Worm (Caenorhabditis elegans) whole organism, L2 larva: ENCODE data around the gene let-756.
A peak's percentile ranks its signal among the peaks of the same experiment; 100 is the strongest.

Experiments used
- C34F6.9 ChIP-seq: fragments of 150-350 bp; optimal IDR thresholded peaks from 2 replicates; lab custom pipeline; 2014; ENCODE audit warnings: missing biosample characterization, missing genetic modification characterization
- F13H6.1 ChIP-seq: sonication (generic microtip); optimal IDR thresholded peaks from 2 replicates; lab custom pipeline; 2016; ENCODE audit warnings: missing genetic modification characterization, missing compliant biosample characterization
- R02D3.7 ChIP-seq: fragments of 150-350 bp; optimal IDR thresholded peaks from 2 replicates; lab custom pipeline; 2014; ENCODE audit warnings: missing biosample characterization, missing genetic modification characterization
- Y55F3AM.14 ChIP-seq: fragments of 200-800 bp; sonication (Bioruptor generic); optimal IDR thresholded peaks from 2 replicates; lab custom pipeline; 2018; ENCODE audit warnings: mild to moderate bottlenecking, missing genetic modification characterization, missing compliant biosample characterization
- ZK546.5 ChIP-seq: sonication (generic microtip); optimal IDR thresholded peaks from 2 replicates; lab custom pipeline; 2017; ENCODE audit warnings: missing biosample characterization, missing genetic modification characterization
- alr-1 ChIP-seq: fragments of 150-350 bp; optimal IDR thresholded peaks from 2 replicates; lab custom pipeline; 2014; ENCODE audit warnings: missing biosample characterization, missing genetic modification characterization
- aly-2 ChIP-seq: fragments of 150-350 bp; optimal IDR thresholded peaks from 2 replicates; lab custom pipeline; 2014; ENCODE audit warnings: missing biosample characterization, missing genetic modification characterization
- ama-1 ChIP-seq: fragments of 150-350 bp; optimal IDR thresholded peaks from 2 replicates; lab custom pipeline; 2018; ENCODE audit warnings: inconsistent platforms
- blmp-1 ChIP-seq: sonication (generic microtip); optimal IDR thresholded peaks from 2 replicates; lab custom pipeline; 2017; ENCODE audit warnings: missing genetic modification characterization, mild to moderate bottlenecking, missing compliant biosample characterization, antibody characterized with exemption, moderate library complexity; ENCODE audit not compliant: insufficient read depth
- ceh-16 ChIP-seq: fragments of 150-350 bp; optimal IDR thresholded peaks from 2 replicates; lab custom pipeline; 2014; ENCODE audit warnings: missing biosample characterization, missing genetic modification characterization
- crh-2 ChIP-seq: sonication (generic microtip); optimal IDR thresholded peaks from 2 replicates; lab custom pipeline; 2017; ENCODE audit warnings: missing biosample characterization, missing genetic modification characterization
- dmd-4 ChIP-seq: sonication (generic microtip); optimal IDR thresholded peaks from 2 replicates; lab custom pipeline; 2017; ENCODE audit warnings: missing biosample characterization, missing genetic modification characterization
- egl-27 ChIP-seq: sonication (generic microtip); optimal IDR thresholded peaks from 3 replicates; lab custom pipeline; 2017; ENCODE audit warnings: missing biosample characterization, missing genetic modification reagents, missing genetic modification characterization
- elt-1 ChIP-seq: fragments of 150-350 bp; optimal IDR thresholded peaks from 2 replicates; lab custom pipeline; 2014; ENCODE audit warnings: missing biosample characterization, missing genetic modification characterization
- elt-3 ChIP-seq: sonication (generic microtip); optimal IDR thresholded peaks from 2 replicates; lab custom pipeline; 2017; ENCODE audit warnings: missing biosample characterization, missing genetic modification characterization
- fos-1 ChIP-seq: fragments of 150-350 bp; optimal IDR thresholded peaks from 2 replicates; lab custom pipeline; 2014; ENCODE audit warnings: missing biosample characterization, missing genetic modification characterization
- gmeb-1 ChIP-seq: fragments of 150-350 bp; optimal IDR thresholded peaks from 2 replicates; lab custom pipeline; 2014; ENCODE audit warnings: missing biosample characterization, missing genetic modification characterization
- lin-11 ChIP-seq: fragments of 150-350 bp; sonication (generic microtip); optimal IDR thresholded peaks from 2 replicates; lab custom pipeline; 2014; ENCODE audit warnings: missing biosample characterization, missing genetic modification characterization, inconsistent platforms, mixed read lengths
- lin-39 ChIP-seq: fragments of 150-350 bp; optimal IDR thresholded peaks from 2 replicates; lab custom pipeline; 2014; ENCODE audit warnings: missing biosample characterization, missing genetic modification reagents, missing genetic modification characterization
- lsy-2 ChIP-seq, 2 experiments: fragments of 150-350 bp in 1 of 2; sonication (generic microtip) in 1 of 2; optimal IDR thresholded peaks; 2 replicates each; lab custom pipeline; 2014 to 2017; ENCODE audit warnings: missing biosample characterization in 2 of 2, missing genetic modification characterization in 2 of 2
- mab-5 ChIP-seq: fragments of 150-350 bp; optimal IDR thresholded peaks from 2 replicates; lab custom pipeline; 2014; ENCODE audit warnings: missing biosample characterization, missing genetic modification characterization
- mdl-1 ChIP-seq, 2 experiments: fragments of 150-350 bp in 1 of 2; sonication (generic microtip) in 1 of 2; optimal IDR thresholded peaks; 2 replicates each; lab custom pipeline; 2017; ENCODE audit warnings: missing biosample characterization in 2 of 2, missing genetic modification characterization in 2 of 2
- nhr-10 ChIP-seq: sonication (generic microtip); optimal IDR thresholded peaks from 2 replicates; lab custom pipeline; 2017; ENCODE audit warnings: missing biosample characterization, missing genetic modification characterization
- nhr-11 ChIP-seq: fragments of 150-350 bp; optimal IDR thresholded peaks from 2 replicates; lab custom pipeline; 2014; ENCODE audit warnings: missing biosample characterization, missing genetic modification characterization
- nhr-12 ChIP-seq: fragments of 150-350 bp; optimal IDR thresholded peaks from 2 replicates; lab custom pipeline; 2014; ENCODE audit warnings: missing biosample characterization, missing genetic modification characterization
- nhr-129 ChIP-seq: fragments of 150-350 bp; optimal IDR thresholded peaks from 2 replicates; lab custom pipeline; 2014; ENCODE audit warnings: missing biosample characterization, missing genetic modification characterization
- nhr-21 ChIP-seq: fragments of 150-350 bp; optimal IDR thresholded peaks from 2 replicates; lab custom pipeline; 2014; ENCODE audit warnings: missing biosample characterization, missing genetic modification characterization
- nhr-23 ChIP-seq: fragments of 150-350 bp; optimal IDR thresholded peaks from 2 replicates; lab custom pipeline; 2014; ENCODE audit warnings: missing biosample characterization, missing genetic modification reagents, missing genetic modification characterization
- nhr-25 ChIP-seq: fragments of 150-350 bp; sonication (generic microtip); optimal IDR thresholded peaks from 3 replicates; lab custom pipeline; 2014; ENCODE audit warnings: missing biosample characterization, missing genetic modification characterization
- nhr-6 ChIP-seq: fragments of 150-350 bp; optimal IDR thresholded peaks from 2 replicates; lab custom pipeline; 2014; ENCODE audit warnings: missing biosample characterization, missing genetic modification characterization
- nhr-77 ChIP-seq: fragments of 150-350 bp; optimal IDR thresholded peaks from 2 replicates; lab custom pipeline; 2014; ENCODE audit warnings: missing biosample characterization, missing genetic modification characterization
- peb-1 ChIP-seq: fragments of 150-350 bp; optimal IDR thresholded peaks from 2 replicates; lab custom pipeline; 2014; ENCODE audit warnings: missing biosample characterization, missing genetic modification characterization
- sem-4 ChIP-seq: fragments of 150-350 bp; optimal IDR thresholded peaks from 2 replicates; lab custom pipeline; 2014; ENCODE audit warnings: missing biosample characterization, missing genetic modification reagents, missing genetic modification characterization
- skn-1 ChIP-seq: sonication (generic microtip); optimal IDR thresholded peaks from 2 replicates; lab custom pipeline; 2017; ENCODE audit warnings: missing biosample characterization, missing genetic modification characterization
- sma-9 ChIP-seq, 2 experiments: fragments of 150-350 bp in 1 of 2; sonication (generic microtip) in 1 of 2; optimal IDR thresholded peaks; 2 replicates each; lab custom pipeline; 2014 to 2016; ENCODE audit warnings: missing genetic modification characterization in 2 of 2, mild to moderate bottlenecking in 1 of 2, missing biosample characterization in 1 of 2, missing compliant biosample characterization in 1 of 2, missing genetic modification reagents in 1 of 2, moderate library complexity in 1 of 2
- snpc-4 ChIP-seq: fragments of 150-350 bp; optimal IDR thresholded peaks from 2 replicates; lab custom pipeline; 2014; ENCODE audit warnings: missing biosample characterization, missing genetic modification characterization
- unc-39 ChIP-seq: fragments of 150-350 bp; optimal IDR thresholded peaks from 2 replicates; lab custom pipeline; 2014; ENCODE audit warnings: missing biosample characterization, missing genetic modification characterization
- unc-55 ChIP-seq: fragments of 150-350 bp; sonication (generic microtip); optimal IDR thresholded peaks from 3 replicates; lab custom pipeline; 2014; ENCODE audit warnings: missing biosample characterization, missing genetic modification reagents, missing genetic modification characterization
- zag-1 ChIP-seq: fragments of 150-350 bp; optimal IDR thresholded peaks from 2 replicates; lab custom pipeline; 2014; ENCODE audit warnings: missing biosample characterization, missing genetic modification characterization
- ztf-1 ChIP-seq: fragments of 200-800 bp; sonication (Bioruptor generic); conservative IDR thresholded peaks from 2 replicates; pipeline ENCODE4 v1.3.6; 2022; ENCODE audit warnings: missing genetic modification characterization, missing compliant biosample characterization
- ztf-11 ChIP-seq: sonication (generic microtip); optimal IDR thresholded peaks from 2 replicates; lab custom pipeline; 2017; ENCODE audit warnings: missing biosample characterization, missing genetic modification characterization
- ztf-4 ChIP-seq: fragments of 150-350 bp; optimal IDR thresholded peaks from 2 replicates; lab custom pipeline; 2014; ENCODE audit warnings: missing biosample characterization, missing genetic modification characterization

Gene let-756

ce11 chrIII:6367712-6368111 is 39.2 kb upstream of the let-756 start, which contains the start of the genes C56G2.15 and thoc-2:
Gene C56G2.15, minus strand, starts transcription at chrIII:6367899.
Gene thoc-2, plus strand, starts transcription at chrIII:6368042.
- TF ChIP-seq unc-55 (GFP tag; lab: Kevin White, UChicago) (peak; percentile 24), nhr-129 (tag; lab: Kevin White, UChicago) (peak; percentile 45), nhr-25 (tag; lab: Kevin White, UChicago) (peak; percentile 4), lsy-2 (tag; optimal IDR thresholded peaks at IDR 0.05; lab: Kevin White, UChicago) (peak in 1 of 2 experiments; percentile 63), lin-39 (tag; lab: Kevin White, UChicago) (no peak)
- TF ChIP-seq, all 48 proteins: peak for 4

- TF ChIP-seq lin-11, result no peak
- TF ChIP-seq nhr-6, result no peak
- no peak for TF ChIP-seq R02D3.7 (tag; lab: Kevin White, UChicago)
- no peak for TF ChIP-seq dmd-4 (tag; lab: Kevin White, UChicago)
- no peak for TF ChIP-seq zag-1 (tag; lab: Kevin White, UChicago)
- TF ChIP-seq skn-1, result no peak
- TF ChIP-seq aly-2, result no peak
- no peak for TF ChIP-seq alr-1 (tag; lab: Kevin White, UChicago)
- TF ChIP-seq F13H6.1 (tag; lab: Kevin White, UChicago), result no peak
- no peak for TF ChIP-seq unc-55 (GFP tag; lab: Kevin White, UChicago)
- TF ChIP-seq gmeb-1 (tag; lab: Kevin White, UChicago), result no peak
- TF ChIP-seq C34F6.9, result no peak
- no peak for TF ChIP-seq sem-4
- no peak for TF ChIP-seq nhr-10 (tag; lab: Kevin White, UChicago)
Observed at ce11 chrIII:6368524-6368923, 38.4 kb upstream of the let-756 start.

DNA sequence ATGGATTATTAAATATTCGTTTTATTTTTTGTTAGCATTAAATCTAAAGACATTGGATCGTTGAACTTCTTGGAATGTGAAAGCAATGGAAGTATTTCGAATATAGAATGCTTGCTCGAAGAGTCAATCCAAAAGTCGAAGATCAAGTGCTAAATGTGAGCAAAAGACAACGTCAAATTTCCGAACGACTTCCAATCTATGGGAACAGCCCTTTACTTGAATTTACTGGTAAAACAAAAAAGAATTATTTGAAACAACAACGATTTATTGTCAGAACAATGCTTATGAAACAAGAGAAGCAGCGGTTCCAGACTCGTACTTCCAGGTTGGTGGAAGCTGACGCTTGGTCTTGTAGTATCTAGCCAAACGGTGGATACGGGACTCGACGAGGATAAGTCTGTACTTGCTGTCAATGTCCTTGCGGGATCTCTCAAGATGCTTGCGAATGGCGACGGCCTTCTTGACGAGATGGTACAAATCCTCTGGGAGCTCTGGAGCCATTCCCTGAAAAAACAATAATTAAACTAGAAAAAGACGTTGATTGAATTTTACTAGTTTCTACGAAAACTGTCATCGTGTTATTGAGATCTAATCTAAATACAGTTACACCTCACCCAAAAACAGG is 33.0 kb upstream of the let-756 start:
- TF ChIP-seq C34F6.9 (no peak), blmp-1 (tag; lab: Kevin White, UChicago) (no peak), snpc-4 (tag; lab: Kevin White, UChicago) (no peak), mdl-1 (tag; optimal IDR thresholded peaks at IDR 0.05; lab: Kevin White, UChicago) (no peak), crh-2 (no peak), ZK546.5 (no peak), lin-11 (no peak), sma-9 (GFP tag; optimal IDR thresholded peaks at IDR 0.05; lab: Kevin White, UChicago) (no peak), sma-9 (tag; optimal IDR thresholded peaks at IDR 0.05; lab: Kevin White, UChicago) (no peak), lin-39 (tag; lab: Kevin White, UChicago) (no peak), nhr-25 (tag; lab: Kevin White, UChicago) (no peak), ztf-4 (no peak), nhr-129 (tag; lab: Kevin White, UChicago) (no peak), skn-1 (no peak), egl-27 (tag; lab: Kevin White, UChicago) (no peak)

DNA sequence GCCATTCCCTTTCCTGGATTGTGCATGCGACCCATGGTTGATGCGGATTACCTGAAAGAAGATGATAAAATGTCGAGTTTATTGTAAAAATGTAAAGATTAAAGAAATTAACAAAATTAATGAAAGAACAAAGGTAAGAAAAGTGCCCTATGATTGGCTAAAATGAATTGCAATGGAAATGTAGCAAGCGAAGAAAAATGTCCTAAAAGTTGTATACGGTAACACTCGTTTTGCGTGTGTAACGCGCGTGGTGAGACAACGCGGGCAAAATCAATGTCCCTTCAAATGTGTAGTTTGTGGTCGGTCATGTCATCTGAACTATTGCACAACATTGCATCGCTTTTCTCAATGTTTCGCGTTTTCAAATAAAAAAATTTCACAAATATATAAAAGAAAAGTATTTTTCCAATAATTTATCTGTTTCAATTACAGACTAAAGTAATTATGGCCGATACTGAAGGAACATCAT is 31.9 kb upstream of the let-756 start, which contains the start of the genes rps-13 and nfx-1:
Gene rps-13 (minus strand): TSS at position 51 of the 469 bp plus-strand sequence.
Gene nfx-1 (plus strand): TSS at position 433 of the 469 bp plus-strand sequence.
- TF ChIP-seq lin-11, result peak; percentile 61
- TF ChIP-seq dmd-4 (tag; lab: Kevin White, UChicago), result no peak
- TF ChIP-seq nhr-6, result peak; percentile 32
- peak; percentile 2 for TF ChIP-seq egl-27 (tag; lab: Kevin White, UChicago)
- no peak for TF ChIP-seq alr-1 (tag; lab: Kevin White, UChicago)
- no peak for TF ChIP-seq nhr-12 (tag; lab: Kevin White, UChicago)
- no peak for TF ChIP-seq nhr-11 (tag; lab: Kevin White, UChicago)
- no peak for TF ChIP-seq sem-4
- TF ChIP-seq aly-2, result no peak
- peak; percentile 28 for TF ChIP-seq ZK546.5
- TF ChIP-seq nhr-23 (tag; lab: Kevin White, UChicago), result no peak
- TF ChIP-seq nhr-77, result no peak
- TF ChIP-seq ceh-16 (tag; lab: Kevin White, UChicago), result no peak
- TF ChIP-seq Y55F3AM.14 (GFP tag; lab: Kevin White, UChicago), result no peak
- peak; percentile 83 for TF ChIP-seq crh-2
- no peak for TF ChIP-seq elt-1 (tag; lab: Kevin White, UChicago)
- no peak for TF ChIP-seq unc-39 (tag; lab: Kevin White, UChicago)
- peak; percentile 54 for TF ChIP-seq F13H6.1 (tag; lab: Kevin White, UChicago)
- TF ChIP-seq blmp-1 (tag; lab: Kevin White, UChicago), result peak; percentile 73
- peak; percentile 99 for TF ChIP-seq nhr-129 (tag; lab: Kevin White, UChicago)
- TF ChIP-seq elt-3 (tag; lab: Kevin White, UChicago), result no peak
- TF ChIP-seq snpc-4 (tag; lab: Kevin White, UChicago), result no peak
- peak; percentile 73 for TF ChIP-seq nhr-25 (tag; lab: Kevin White, UChicago)
- TF ChIP-seq gmeb-1 (tag; lab: Kevin White, UChicago), result peak; percentile 77
- TF ChIP-seq mdl-1 (tag; optimal IDR thresholded peaks at IDR 0.05; lab: Kevin White, UChicago), result peak; percentile 38 to 39
- TF ChIP-seq nhr-21, result peak; percentile 24
- TF ChIP-seq zag-1 (tag; lab: Kevin White, UChicago), result no peak
- TF ChIP-seq ama-1 (lab: Kevin White, UChicago), result peak; percentile 27
- no peak for TF ChIP-seq R02D3.7 (tag; lab: Kevin White, UChicago)
- TF ChIP-seq fos-1 (tag; lab: Kevin White, UChicago), result peak; percentile 77
- no peak for TF ChIP-seq peb-1 (tag; lab: Kevin White, UChicago)
- TF ChIP-seq mab-5 (tag; lab: Kevin White, UChicago), result peak; percentile 58
- no peak for TF ChIP-seq ztf-11 (tag; lab: Kevin White, UChicago)
- peak; percentile 37 for TF ChIP-seq skn-1
- TF ChIP-seq unc-55 (GFP tag; lab: Kevin White, UChicago), result peak; percentile 95
- no peak for TF ChIP-seq ztf-1 (GFP tag; lab: Robert Waterston, UW)
- no peak for TF ChIP-seq lin-39 (tag; lab: Kevin White, UChicago)
- peak; percentile 87 for TF ChIP-seq C34F6.9
